Fruit fly (Drosophila melanogaster): ENCODE results near the gene Muc91C.

DNA sequence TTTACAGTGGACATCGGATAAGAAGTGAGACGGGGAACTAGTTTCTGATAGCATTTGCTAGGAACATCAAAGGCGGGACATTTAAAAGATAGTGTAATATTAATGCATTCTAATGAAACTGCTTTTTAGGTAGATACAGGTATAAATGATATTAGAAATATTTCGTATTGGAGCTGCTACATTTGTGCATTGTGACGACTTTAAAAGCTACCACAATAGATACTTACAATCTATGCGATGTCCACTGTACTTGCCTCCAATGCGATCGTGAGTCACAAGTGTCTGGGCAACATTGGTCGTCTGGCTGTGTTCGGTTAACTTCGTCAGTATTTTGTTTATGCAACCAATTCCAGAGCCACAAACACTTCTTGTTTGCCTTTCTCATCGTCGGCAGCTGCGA, 22.7 kb downstream of the Muc91C start:
- TF ChIP-seq pan (optimal IDR thresholded peaks at IDR 0.05) (no peak), psq (optimal IDR thresholded peaks at IDR 0.05) (no peak), usp (GFP tag; optimal IDR thresholded peaks at IDR 0.05) (no peak)

All from whole organism.